Worm (Caenorhabditis elegans): ENCODE data around the gene D2096.9.

ce11 chrIV:8357299-8357698 is 25.3 kb downstream of the D2096.9 start:
- TF ChIP-seq tbx-8 (GFP tag; optimal IDR thresholded peaks at IDR 0.05) (no peak), snpc-4 (tag; optimal IDR thresholded peaks at IDR 0.05) (no peak), ztf-11 (tag; optimal IDR thresholded peaks at IDR 0.05) (no peak)

All from whole organism, mixed stage, embryonic.